Fruit fly (Drosophila melanogaster): ENCODE data around the gene CG32713.
A peak's percentile ranks its signal among the peaks of the same experiment; 100 is the strongest.

The CG32713 gene

dm6 chrX:8464378-8465036, 7.1 kb upstream of the CG32713 start, which contains the start of gene Sptr:
Gene Sptr (minus strand): TSS chrX:8464438.
- TF ChIP-seq CG6808 (GFP tag; optimal IDR thresholded peaks at IDR 0.05) (peak; percentile 92), CG11762 (GFP tag; optimal IDR thresholded peaks at IDR 0.05; ENCODE audit: insufficient read depth) (peak; percentile 92), CG1621 (tag; optimal IDR thresholded peaks at IDR 0.05) (peak; percentile 91), acj6 (GFP tag; optimal IDR thresholded peaks at IDR 0.05) (peak; percentile 94), Eip75B (GFP tag; optimal IDR thresholded peaks at IDR 0.05) (peak; percentile 95), vri (GFP tag; optimal IDR thresholded peaks at IDR 0.05) (peak; percentile 93), Ets21C (GFP tag; optimal IDR thresholded peaks at IDR 0.05) (peak; percentile 90), cyc (GFP tag; optimal IDR thresholded peaks at IDR 0.05) (peak; percentile 92), achi (GFP tag; optimal IDR thresholded peaks at IDR 0.05) (peak; percentile 94), Eip93F (GFP tag; optimal IDR thresholded peaks at IDR 0.05) (peak; percentile 82), Sox102F (GFP tag; optimal IDR thresholded peaks at IDR 0.05) (peak; percentile 94), spab (GFP tag; optimal IDR thresholded peaks at IDR 0.05) (peak; percentile 89), CG11294 (GFP tag; IDR thresholded peaks at IDR 0.05) (peak; percentile 86), Hr39 (GFP tag; optimal IDR thresholded peaks at IDR 0.05) (peak; percentile 90), CG32006 (GFP tag; optimal IDR thresholded peaks at IDR 0.05) (peak; percentile 93), CG11902 (GFP tag; optimal IDR thresholded peaks at IDR 0.05) (peak; percentile 86), OdsH (GFP tag; optimal IDR thresholded peaks at IDR 0.05) (peak; percentile 93), CG6163 (GFP tag; IDR thresholded peaks at IDR 0.05) (peak; percentile 96), Ets96B (tag; optimal IDR thresholded peaks at IDR 0.05) (peak; percentile 95), CG6276 (GFP tag; optimal IDR thresholded peaks at IDR 0.05) (peak; percentile 94), CG15336 (GFP tag; IDR thresholded peaks at IDR 0.05) (peak; percentile 96), esn (GFP tag; optimal IDR thresholded peaks at IDR 0.05) (peak; percentile 97), fd59A (GFP tag; optimal IDR thresholded peaks at IDR 0.05) (peak; percentile 89), CG6792 (GFP tag; optimal IDR thresholded peaks at IDR 0.05) (peak; percentile 95), eg (GFP tag; IDR thresholded peaks at IDR 0.05) (peak; percentile 96), CG31627 (GFP tag; optimal IDR thresholded peaks at IDR 0.05) (peak; percentile 92), ss (GFP tag; optimal IDR thresholded peaks at IDR 0.05) (peak; percentile 92 to 96), CG9139 (GFP tag; optimal IDR thresholded peaks at IDR 0.05) (peak; percentile 92), Sox14 (GFP tag; optimal IDR thresholded peaks at IDR 0.05) (peak; percentile 92), salr (GFP tag; optimal IDR thresholded peaks at IDR 0.05) (peak; percentile 76 to 85), Hr38 (GFP tag; optimal IDR thresholded peaks at IDR 0.05) (no peak), Lpt (GFP tag; optimal IDR thresholded peaks at IDR 0.05) (peak; percentile 93), fd85E (GFP tag; optimal IDR thresholded peaks at IDR 0.05) (peak; percentile 88), CG3919 (GFP tag; optimal IDR thresholded peaks at IDR 0.05) (peak; percentile 95), CG4318 (GFP tag; optimal IDR thresholded peaks at IDR 0.05) (peak; percentile 84), fkh (GFP tag; optimal IDR thresholded peaks at IDR 0.05) (no peak), Smox (GFP tag; optimal IDR thresholded peaks at IDR 0.05) (peak; percentile 95), svp (GFP tag) (peak; percentile 98), CG10669 (GFP tag; optimal IDR thresholded peaks at IDR 0.05) (peak; percentile 90), Eip78C (GFP tag) (peak; percentile 99), dac (GFP tag; optimal IDR thresholded peaks at IDR 0.05) (peak; percentile 86), CG6854 (GFP tag; optimal IDR thresholded peaks at IDR 0.05) (peak; percentile 93), dsx (GFP tag; optimal IDR thresholded peaks at IDR 0.05; ENCODE audit: poor library complexity, severe bottlenecking) (peak; percentile 94), Met (GFP tag; optimal IDR thresholded peaks at IDR 0.05) (peak; percentile 96), CG8119 (GFP tag; IDR thresholded peaks at IDR 0.05) (peak; percentile 96), CG16779 (tag; optimal IDR thresholded peaks at IDR 0.05) (peak; percentile 92), CG7368 (GFP tag; optimal IDR thresholded peaks at IDR 0.05) (peak; percentile 92), CG10631 (GFP tag; optimal IDR thresholded peaks at IDR 0.05) (peak; percentile 92), topi (GFP tag; optimal IDR thresholded peaks at IDR 0.05) (peak; percentile 96), CG8319 (GFP tag; optimal IDR thresholded peaks at IDR 0.05) (peak; percentile 92), pdm3 (GFP tag; optimal IDR thresholded peaks at IDR 0.05) (peak; percentile 95)
